Worm (Caenorhabditis elegans): Measurements from ENCODE around the gene sysm-1.
A peak's percentile ranks its signal among the peaks of the same experiment; 100 is the strongest.

The sysm-1 gene

DNA sequence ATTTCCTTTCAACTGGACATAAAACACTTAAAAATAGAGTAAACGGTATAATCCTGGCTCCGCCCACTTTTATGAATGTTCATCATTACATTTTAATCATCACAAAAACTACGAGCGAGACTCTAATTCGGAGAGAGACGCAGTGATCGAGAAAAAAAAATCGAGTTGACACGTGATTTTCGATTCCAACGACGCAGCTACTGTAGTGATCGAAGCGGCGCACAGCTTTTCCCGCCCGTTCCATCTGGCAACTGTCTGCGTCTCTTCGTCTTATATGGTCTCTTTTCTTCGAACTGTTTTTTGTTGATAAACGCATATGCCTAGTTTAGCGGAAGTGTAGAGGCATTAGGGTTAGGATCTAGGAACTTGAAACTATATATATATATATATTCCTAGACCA, 30.8 kb upstream of the sysm-1 start (continued):
- TF ChIP-seq dpl-1 (GFP tag; optimal IDR thresholded peaks at IDR 0.05) (peak; percentile 44), lim-7 (GFP tag; IDR thresholded peaks at IDR 0.05) (no peak), F44E2.7 (GFP tag; IDR thresholded peaks at IDR 0.05) (no peak), pha-4 (GFP tag; IDR thresholded peaks at IDR 0.05) (0 out of 2 replicates have a peak, but pooled peaks have one; percentile 36), pha-4 (tag; optimal IDR thresholded peaks at IDR 0.05) (no peak), php-3 (GFP tag; IDR thresholded peaks at IDR 0.05) (no peak), zag-1 (tag; optimal IDR thresholded peaks at IDR 0.05) (no peak), cey-2 (tag; optimal IDR thresholded peaks at IDR 0.05; ENCODE audit: borderline replicate concordance, insufficient read depth) (no peak), nhr-48 (tag; optimal IDR thresholded peaks at IDR 0.05) (peak; percentile 73), nhr-102 (tag; optimal IDR thresholded peaks at IDR 0.05) (peak; percentile 39), daf-8 (GFP tag; IDR thresholded peaks at IDR 0.05) (no peak), ceh-32 (tag; optimal IDR thresholded peaks at IDR 0.05; ENCODE audit: poor library complexity) (no peak), sdz-12 (GFP tag; optimal IDR thresholded peaks at IDR 0.05) (no peak), Y75B8A.6 (GFP tag; IDR thresholded peaks at IDR 0.05) (no peak), saeg-2 (GFP tag; IDR thresholded peaks at IDR 0.05) (no peak), egl-43 (GFP tag; IDR thresholded peaks at IDR 0.05) (no peak), tag-97 (GFP tag; IDR thresholded peaks at IDR 0.05) (no peak), duxl-1 (tag; optimal IDR thresholded peaks at IDR 0.05; ENCODE audit: poor library complexity) (no peak), nhr-77 (tag; optimal IDR thresholded peaks at IDR 0.05) (peak; percentile 44)

DNA sequence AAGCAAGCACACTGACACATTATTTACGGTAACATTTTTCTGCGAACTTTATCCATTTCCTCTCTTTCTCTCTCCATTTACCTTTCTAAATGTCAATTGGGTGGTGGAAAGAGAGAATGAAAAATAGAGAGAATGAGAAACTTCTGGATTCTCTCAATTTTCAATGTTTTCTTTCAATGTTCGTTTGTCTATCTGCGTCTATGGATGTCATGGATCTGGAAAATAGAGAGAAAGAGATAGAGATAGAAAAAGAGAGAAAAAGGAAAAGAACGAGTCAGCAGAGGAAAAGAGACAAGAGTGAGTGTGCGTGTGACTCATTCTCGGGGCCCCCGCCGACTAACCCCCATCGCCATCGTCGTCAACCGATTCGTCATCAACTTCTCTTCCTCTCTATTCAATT, 29.9 kb upstream of the sysm-1 start, which contains the start of gene jun-1:
Gene jun-1, plus strand, starts transcription at position 307 of the 400 bp plus-strand sequence.
- TF ChIP-seq vab-7 (GFP tag; IDR thresholded peaks at IDR 0.05): no peak
- TF ChIP-seq lir-3 (tag; optimal IDR thresholded peaks at IDR 0.05): no peak
- no peak for TF ChIP-seq ceh-82 (tag; optimal IDR thresholded peaks at IDR 0.05)
- TF ChIP-seq spr-1 (tag; optimal IDR thresholded peaks at IDR 0.05): peak; percentile 51
- TF ChIP-seq egl-43 (GFP tag; IDR thresholded peaks at IDR 0.05): no peak
- no peak for TF ChIP-seq ceh-44 (GFP tag; IDR thresholded peaks at IDR 0.05)
- TF ChIP-seq nhr-25 (tag; optimal IDR thresholded peaks at IDR 0.05; ENCODE audit: borderline replicate concordance, insufficient read depth): peak; percentile 45
- no peak for TF ChIP-seq skn-1 (tag; optimal IDR thresholded peaks at IDR 0.05)
- TF ChIP-seq mep-1 (tag; optimal IDR thresholded peaks at IDR 0.05): peak; percentile 93
- TF ChIP-seq set-16 (GFP tag; IDR thresholded peaks at IDR 0.05): peak; percentile 41
- TF ChIP-seq snpc-1.2 (GFP tag; IDR thresholded peaks at IDR 0.05): no peak
- no peak for TF ChIP-seq snpc-4 (tag; optimal IDR thresholded peaks at IDR 0.05)
- TF ChIP-seq nhr-237 (tag; optimal IDR thresholded peaks at IDR 0.05): peak; percentile 25
- no peak for TF ChIP-seq dmd-8 (GFP tag; IDR thresholded peaks at IDR 0.05)
- no peak for TF ChIP-seq D1046.2 (GFP tag; IDR thresholded peaks at IDR 0.05)
- TF ChIP-seq zag-1 (tag; optimal IDR thresholded peaks at IDR 0.05): no peak
- no peak for TF ChIP-seq Y5F2A.4 (GFP tag; optimal IDR thresholded peaks at IDR 0.05)
- TF ChIP-seq unc-130 (GFP tag; optimal IDR thresholded peaks at IDR 0.05): no peak
- TF ChIP-seq F10B5.3 (tag; optimal IDR thresholded peaks at IDR 0.05): no peak
- no peak for TF ChIP-seq gei-8 (GFP tag; optimal IDR thresholded peaks at IDR 0.05)
- TF ChIP-seq ceh-28 (tag; optimal IDR thresholded peaks at IDR 0.05): no peak
- peak in 1 of 2 experiments; percentile 72 for TF ChIP-seq mdl-1 (tag; optimal IDR thresholded peaks at IDR 0.05)
- TF ChIP-seq ctbp-1 (GFP tag; IDR thresholded peaks at IDR 0.05): peak; percentile 39
- peak; percentile 89 for TF ChIP-seq nhr-28 (tag; optimal IDR thresholded peaks at IDR 0.05)
- TF ChIP-seq aly-2 (tag; optimal IDR thresholded peaks at IDR 0.05): no peak
- peak; percentile 92 for TF ChIP-seq nhr-6 (tag; optimal IDR thresholded peaks at IDR 0.05)
- TF ChIP-seq daf-8 (GFP tag; IDR thresholded peaks at IDR 0.05): no peak
- TF ChIP-seq hmg-1.1 (GFP tag; IDR thresholded peaks at IDR 0.05): peak; percentile 67; the same call in 1 of the 2 replicates
- TF ChIP-seq lin-13 (GFP tag; optimal IDR thresholded peaks at IDR 0.05): no peak
- TF ChIP-seq dmd-6 (GFP tag; IDR thresholded peaks at IDR 0.05): peak; percentile 74
- peak; percentile 46 for TF ChIP-seq nhr-102 (tag; optimal IDR thresholded peaks at IDR 0.05)
- TF ChIP-seq zip-2 (tag; optimal IDR thresholded peaks at IDR 0.05): peak; percentile 17
- peak in 1 of 2 experiments; percentile 68 for TF ChIP-seq daf-16 (GFP tag; optimal IDR thresholded peaks at IDR 0.05)
- TF ChIP-seq daf-16 (tag; optimal IDR thresholded peaks at IDR 0.05): peak; percentile 23
- no peak; the same call in 1 of the 2 replicates for TF ChIP-seq zfp-3 (GFP tag; conservative IDR thresholded peaks at IDR 0.05)
- TF ChIP-seq hlh-11 (tag; optimal IDR thresholded peaks at IDR 0.05): peak; percentile 91
